Fruit fly (Drosophila melanogaster) whole organism, embryonic: Measurements from ENCODE around the gene mtsh.
A peak's percentile ranks its signal among the peaks of the same experiment; 100 is the strongest.

Source experiments
- CG10209 ChIP-seq: fragments of 200-800 bp; sonication (Bioruptor generic); optimal IDR thresholded peaks from 3 replicates; lab custom pipeline; 2017; ENCODE audit warnings: missing biosample characterization, mild to moderate bottlenecking, missing genetic modification characterization, missing genetic modification reagents
- CG10274 ChIP-seq: fragments of 200-800 bp; sonication (Bioruptor generic); optimal IDR thresholded peaks from 3 replicates; lab custom pipeline; 2017; ENCODE audit warnings: missing biosample characterization, mild to moderate bottlenecking, missing genetic modification characterization
- CG11504 ChIP-seq: fragments of 200-800 bp; sonication (Bioruptor generic); optimal IDR thresholded peaks from 3 replicates; lab custom pipeline; 2019; ENCODE audit warnings: missing biosample characterization, mild to moderate bottlenecking, missing genetic modification characterization, moderate library complexity
- CG12071 ChIP-seq: fragments of 200-800 bp; sonication (Bioruptor generic); optimal IDR thresholded peaks from 3 replicates; lab custom pipeline; 2018; ENCODE audit warnings: missing biosample characterization, mild to moderate bottlenecking, missing genetic modification characterization
- CG14014 ChIP-seq: fragments of 200-800 bp; sonication (Bioruptor generic); IDR thresholded peaks from 2 replicates; pipeline ENCODE4 v1.3.6; 2022; ENCODE audit warnings: missing biosample characterization, missing genetic modification characterization
- CG1602 ChIP-seq: fragments of 200-800 bp; sonication (Bioruptor generic); optimal IDR thresholded peaks from 3 replicates; lab custom pipeline; 2016; ENCODE audit warnings: missing biosample characterization, missing genetic modification characterization
- CG17361 ChIP-seq: fragments of 200-800 bp; sonication (Bioruptor generic); IDR thresholded peaks from 3 replicates; pipeline ENCODE4 v1.3.6; 2022; ENCODE audit warnings: missing biosample characterization, missing genetic modification characterization
- CG18262 ChIP-seq: fragments of 200-800 bp; optimal IDR thresholded peaks from 3 replicates; lab custom pipeline; 2019; ENCODE audit warnings: missing biosample characterization, mild to moderate bottlenecking, missing genetic modification characterization, moderate library complexity
- CG1832 ChIP-seq: fragments of 200-800 bp; sonication (Bioruptor generic); optimal IDR thresholded peaks from 2 replicates; lab custom pipeline; 2017; ENCODE audit warnings: missing biosample characterization, mild to moderate bottlenecking, missing genetic modification characterization, inconsistent platforms
- CG18619 ChIP-seq: fragments of 200-800 bp; sonication (Bioruptor generic); optimal IDR thresholded peaks from 3 replicates; lab custom pipeline; 2017; ENCODE audit warnings: missing biosample characterization, mild to moderate bottlenecking, missing genetic modification characterization
- CG2116 ChIP-seq: fragments of 200-800 bp; sonication (Bioruptor generic); optimal IDR thresholded peaks from 3 replicates; lab custom pipeline; 2018; ENCODE audit warnings: missing biosample characterization, mild to moderate bottlenecking, missing genetic modification characterization
- CG2120 ChIP-seq: fragments of 200-800 bp; sonication (Bioruptor generic); optimal IDR thresholded peaks from 3 replicates; lab custom pipeline; 2016; ENCODE audit warnings: missing biosample characterization, missing genetic modification characterization
- CG30431 ChIP-seq: fragments of 200-800 bp; sonication (Bioruptor generic); optimal IDR thresholded peaks from 2 replicates; lab custom pipeline; 2017; ENCODE audit warnings: missing biosample characterization, missing genetic modification characterization
- CG3281 ChIP-seq: fragments of 200-800 bp; sonication (Bioruptor generic); optimal IDR thresholded peaks from 3 replicates; lab custom pipeline; 2017; ENCODE audit warnings: missing biosample characterization, mild to moderate bottlenecking, missing genetic modification characterization
- CG4282 ChIP-seq: fragments of 200-800 bp; sonication (Bioruptor generic); optimal IDR thresholded peaks from 2 replicates; lab custom pipeline; 2016; ENCODE audit warnings: missing biosample characterization, missing genetic modification characterization
- CG6175 ChIP-seq: fragments of 200-800 bp; sonication (Bioruptor generic); IDR thresholded peaks from 3 replicates; pipeline ENCODE4 v1.3.6; 2022; ENCODE audit warnings: missing biosample characterization, missing genetic modification characterization
- CG7357 ChIP-seq: fragments of 200-800 bp; sonication (Bioruptor generic); IDR thresholded peaks from 3 replicates; pipeline ENCODE4 v1.3.6; 2022; ENCODE audit warnings: missing biosample characterization, missing genetic modification characterization
- CG7745 ChIP-seq: fragments of 200-800 bp; sonication (Bioruptor generic); optimal IDR thresholded peaks from 2 replicates; lab custom pipeline; 2018; ENCODE audit warnings: missing biosample characterization, mild to moderate bottlenecking, missing genetic modification characterization, moderate library complexity
- CG8944 ChIP-seq: fragments of 200-800 bp; sonication (Bioruptor generic); optimal IDR thresholded peaks from 3 replicates; lab custom pipeline; 2016; ENCODE audit warnings: missing biosample characterization, missing genetic modification characterization
- D ChIP-seq, 2 experiments: fragments of 200-800 bp in 1 of 2; fragments of >200 bp in 1 of 2; sonication (Bioruptor generic) in 1 of 2; optimal IDR thresholded peaks; 2 replicates in 1 of 2; 3 replicates in 1 of 2; lab custom pipeline; 2017; ENCODE audit warnings: mild to moderate bottlenecking in 1 of 2, missing biosample characterization in 1 of 2, missing genetic modification characterization in 1 of 2, missing genetic modification reagents in 1 of 2
- E2f1 ChIP-seq: fragments of 200-800 bp; sonication (Bioruptor generic); IDR thresholded peaks from 2 replicates; pipeline ENCODE4 v1.3.6; 2022; ENCODE audit warnings: missing biosample characterization, missing genetic modification characterization
- Kr ChIP-seq: fragments of 200-800 bp; sonication (Bioruptor generic); optimal IDR thresholded peaks from 2 replicates; lab custom pipeline; 2017; ENCODE audit warnings: missing biosample characterization, mild to moderate bottlenecking, missing genetic modification characterization
- Lim3 ChIP-seq: fragments of 200-800 bp; sonication (Bioruptor generic); IDR thresholded peaks from 2 replicates; pipeline ENCODE4 v1.3.6; 2022; ENCODE audit warnings: missing biosample characterization, missing genetic modification characterization
- MTF-1 ChIP-seq: fragments of 200-800 bp; sonication (Bioruptor generic); optimal IDR thresholded peaks from 2 replicates; lab custom pipeline; 2018; ENCODE audit warnings: missing biosample characterization, mild to moderate bottlenecking, missing genetic modification characterization, borderline replicate concordance
- Ravus ChIP-seq: fragments of 200-800 bp; sonication (Bioruptor generic); IDR thresholded peaks from 2 replicates; pipeline ENCODE4 v1.3.6; 2022; ENCODE audit warnings: missing biosample characterization, missing genetic modification characterization
- Sry-β ChIP-seq: fragments of 200-800 bp; sonication (Bioruptor generic); optimal IDR thresholded peaks from 2 replicates; lab custom pipeline; 2018; ENCODE audit warnings: missing biosample characterization, mild to moderate bottlenecking, missing genetic modification characterization, moderate library complexity
- az2 ChIP-seq: fragments of 200-800 bp; sonication (Bioruptor generic); optimal IDR thresholded peaks from 3 replicates; lab custom pipeline; 2016; ENCODE audit warnings: missing biosample characterization, missing genetic modification characterization
- cato ChIP-seq: fragments of 200-800 bp; sonication (Bioruptor generic); optimal IDR thresholded peaks from 2 replicates; lab custom pipeline; 2016; ENCODE audit warnings: missing biosample characterization, missing genetic modification characterization, borderline replicate concordance
- chif ChIP-seq, 2 experiments: fragments of 200-800 bp; sonication (Bioruptor generic); optimal IDR thresholded peaks; 3 replicates each; lab custom pipeline; 2016; ENCODE audit warnings: missing biosample characterization in 2 of 2, missing genetic modification characterization in 2 of 2
- crol ChIP-seq: fragments of 200-800 bp; sonication (Bioruptor generic); IDR thresholded peaks from 2 replicates; pipeline ENCODE4 v1.3.6; 2022; ENCODE audit warnings: missing biosample characterization, missing genetic modification characterization
- dimm ChIP-seq: fragments of 200-800 bp; sonication (Bioruptor generic); IDR thresholded peaks from 2 replicates; pipeline ENCODE4 v1.3.6; 2022; ENCODE audit warnings: missing biosample characterization, missing genetic modification characterization
- dmrt99B ChIP-seq: fragments of 200-800 bp; sonication (Bioruptor generic); optimal IDR thresholded peaks from 2 replicates; lab custom pipeline; 2018; ENCODE audit warnings: missing biosample characterization, mild to moderate bottlenecking, missing genetic modification characterization, moderate library complexity
- grn ChIP-seq: fragments of 200-800 bp; sonication (Bioruptor generic); optimal IDR thresholded peaks from 3 replicates; lab custom pipeline; 2017; ENCODE audit warnings: missing biosample characterization, missing genetic modification characterization
- hkb ChIP-seq, 2 experiments: fragments of 200-800 bp in 1 of 2; fragments of >200 bp in 1 of 2; sonication (Bioruptor generic) in 1 of 2; IDR thresholded peaks in 1 of 2; optimal IDR thresholded peaks in 1 of 2; 2 replicates each; pipeline versions ENCODE4 v1.3.6 to Lab custom; 2017 to 2022; ENCODE audit warnings: missing biosample characterization in 1 of 2, missing genetic modification characterization in 1 of 2
- klu ChIP-seq: fragments of 200-800 bp; sonication (Bioruptor generic); IDR thresholded peaks from 2 replicates; pipeline ENCODE4 v1.3.6; 2022; ENCODE audit warnings: missing biosample characterization, missing genetic modification characterization
- kni ChIP-seq: fragments of 200-800 bp; sonication (Bioruptor generic); optimal IDR thresholded peaks from 3 replicates; lab custom pipeline; 2017; ENCODE audit warnings: mild to moderate bottlenecking, missing biosample characterization, missing genetic modification reagents, missing genetic modification characterization
- knrl ChIP-seq: fragments of 200-800 bp; sonication (Bioruptor generic); IDR thresholded peaks from 3 replicates; pipeline ENCODE4 v1.3.6; 2022; ENCODE audit warnings: missing biosample characterization, missing genetic modification characterization; ENCODE audit not compliant: partially characterized antibody
- lola ChIP-seq, 3 experiments: fragments of >200 bp in 2 of 3; fragments of 200-800 bp in 1 of 3; sonication (Bioruptor generic) in 1 of 3; optimal IDR thresholded peaks; 2 replicates each; lab custom pipeline; 2017 to 2019; ENCODE audit warnings: missing biosample characterization in 3 of 3, missing genetic modification characterization in 3 of 3, mild to moderate bottlenecking in 1 of 3, moderate library complexity in 1 of 3
- mam ChIP-seq: fragments of 200-800 bp; sonication (Bioruptor generic); optimal IDR thresholded peaks from 3 replicates; lab custom pipeline; 2016; ENCODE audit warnings: missing biosample characterization, missing genetic modification characterization
- psq ChIP-seq: fragments of 200-800 bp; sonication (Bioruptor generic); optimal IDR thresholded peaks from 2 replicates; lab custom pipeline; 2017; ENCODE audit warnings: missing biosample characterization, missing genetic modification characterization
- schlank ChIP-seq: fragments of 200-800 bp; sonication (Bioruptor generic); optimal IDR thresholded peaks from 2 replicates; lab custom pipeline; 2018; ENCODE audit warnings: missing biosample characterization, mild to moderate bottlenecking, missing genetic modification characterization
- sens-2 ChIP-seq: fragments of 200-800 bp; sonication (Bioruptor generic); IDR thresholded peaks from 2 replicates; pipeline ENCODE4 v1.3.6; 2022; ENCODE audit warnings: missing biosample characterization, missing genetic modification characterization
- sima ChIP-seq: fragments of 200-800 bp; sonication (Bioruptor generic); optimal IDR thresholded peaks from 2 replicates; lab custom pipeline; 2016; ENCODE audit warnings: missing biosample characterization, missing genetic modification characterization
- tin ChIP-seq: fragments of 200-800 bp; sonication (Bioruptor generic); optimal IDR thresholded peaks from 3 replicates; lab custom pipeline; 2016; ENCODE audit warnings: missing biosample characterization, missing genetic modification characterization
- vnd ChIP-seq: fragments of 200-800 bp; sonication (Bioruptor generic); IDR thresholded peaks from 3 replicates; pipeline ENCODE4 v1.3.6; 2022; ENCODE audit warnings: missing biosample characterization, missing genetic modification characterization; ENCODE audit not compliant: partially characterized antibody
- zfh2 ChIP-seq: fragments of 200-800 bp; sonication (Bioruptor generic); optimal IDR thresholded peaks from 2 replicates; lab custom pipeline; 2016; ENCODE audit warnings: missing biosample characterization, missing genetic modification characterization

mtsh gene

DNA sequence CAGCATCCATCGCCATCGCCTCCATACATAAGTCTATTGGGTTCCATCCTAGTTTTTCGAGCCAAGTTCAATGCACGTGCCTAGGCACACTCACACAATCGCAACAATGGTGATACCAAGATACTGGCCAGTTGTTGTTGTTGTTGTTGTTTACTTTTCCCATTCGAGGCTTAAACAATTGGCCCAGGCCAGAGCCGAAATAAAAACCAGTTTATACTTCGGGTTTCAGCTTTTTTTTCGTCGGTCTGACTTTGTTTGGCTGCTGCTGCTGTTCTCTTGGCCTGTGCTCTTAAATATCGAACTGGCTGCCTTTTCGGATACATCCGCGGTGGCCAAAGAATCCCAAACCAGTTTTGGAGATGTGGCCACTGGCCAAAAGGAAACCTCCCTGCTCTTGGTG is 39.5 kb downstream of the mtsh start (continued):
- TF ChIP-seq kni (GFP tag; lab: Kevin White, UChicago), result peak; percentile 88
- TF ChIP-seq CG12071 (GFP tag; lab: Kevin White, UChicago), result peak; percentile 8
- no peak for TF ChIP-seq CG11504 (tag; lab: Kevin White, UChicago)
- TF ChIP-seq CG10274, result no peak

DNA sequence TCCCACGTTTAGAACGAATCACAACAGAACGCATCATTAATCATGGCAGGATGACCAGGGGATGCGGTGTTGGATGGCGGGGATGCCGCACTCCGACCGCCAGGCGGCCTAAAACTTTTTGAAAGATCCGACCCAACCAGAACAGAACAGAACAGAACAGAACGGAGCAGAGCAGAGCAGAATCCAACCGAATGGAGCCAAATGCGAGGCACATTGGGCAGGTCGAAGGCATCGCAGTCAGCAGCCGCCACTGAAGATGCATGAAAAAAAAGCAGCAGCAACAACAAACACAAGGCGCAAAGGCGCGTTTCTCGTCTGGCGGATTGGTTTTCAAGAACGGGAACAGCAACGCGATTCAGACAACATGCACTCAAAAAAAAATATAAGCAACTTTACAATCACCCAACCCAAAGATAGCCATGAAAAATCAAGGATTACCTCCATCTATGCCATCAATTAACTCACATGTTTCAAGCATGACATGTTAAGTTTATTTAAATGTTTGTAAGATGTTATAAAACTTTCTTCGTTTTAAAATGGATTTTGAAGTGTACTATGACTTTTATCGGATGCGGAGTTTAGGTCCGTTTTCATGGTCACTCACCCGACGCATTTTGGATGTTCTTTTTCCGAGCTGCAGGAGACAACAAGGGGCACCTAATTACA is 40.2 kb downstream of the mtsh start:
- TF ChIP-seq D (optimal IDR thresholded peaks at IDR 0.05; lab: Kevin White, UChicago), result no peak
- TF ChIP-seq D (GFP tag; optimal IDR thresholded peaks at IDR 0.05; lab: Kevin White, UChicago), result peak; percentile 73
- TF ChIP-seq CG17361 (GFP tag; lab: Robert Waterston, UW), result peak; percentile 79
- peak; percentile 59 for TF ChIP-seq CG11504 (tag; lab: Kevin White, UChicago)
- TF ChIP-seq chif (GFP tag; optimal IDR thresholded peaks at IDR 0.05; lab: Kevin White, UChicago), result peak; percentile 45 to 78
- TF ChIP-seq az2 (GFP tag; lab: Kevin White, UChicago), result peak; percentile 72
- peak; percentile 48 for TF ChIP-seq MTF-1 (GFP tag; lab: Kevin White, UChicago)
- no peak for TF ChIP-seq zfh2
- no peak for TF ChIP-seq schlank (tag; lab: Kevin White, UChicago)
- TF ChIP-seq Sry-β (GFP tag; lab: Kevin White, UChicago), result peak; percentile 24
- TF ChIP-seq CG10209 (GFP tag; lab: Kevin White, UChicago), result peak; percentile 67
- no peak for TF ChIP-seq dimm (GFP tag; lab: Robert Waterston, UW)
- TF ChIP-seq CG10274, result no peak
- peak; percentile 32; the same call in 1 of the 2 replicates for TF ChIP-seq crol (GFP tag; lab: Robert Waterston, UW)
- no peak for TF ChIP-seq CG14014
- TF ChIP-seq CG2116 (GFP tag; lab: Kevin White, UChicago), result peak; percentile 2
- TF ChIP-seq sima (GFP tag; lab: Kevin White, UChicago), result no peak
- no peak for TF ChIP-seq CG1832
- peak; percentile 63 for TF ChIP-seq CG30431 (GFP tag; lab: Kevin White, UChicago)
- TF ChIP-seq hkb (optimal IDR thresholded peaks at IDR 0.05; lab: Kevin White, UChicago), result no peak
- TF ChIP-seq hkb (GFP tag; IDR thresholded peaks at IDR 0.05; lab: Robert Waterston, UW), result peak; percentile 59; the same call in 1 of the 2 replicates
- TF ChIP-seq CG7745 (tag; lab: Kevin White, UChicago), result no peak
- peak; percentile 5 for TF ChIP-seq mam
- no peak for TF ChIP-seq sens-2 (GFP tag; lab: Robert Waterston, UW)
- TF ChIP-seq tin (GFP tag; lab: Kevin White, UChicago), result peak; percentile 67
- TF ChIP-seq CG7357 (GFP tag; lab: Robert Waterston, UW), result no peak; the same call in 2 of the 3 replicates
- peak; percentile 29 for TF ChIP-seq CG18619
- TF ChIP-seq grn, result peak; percentile 23
- TF ChIP-seq CG8944 (GFP tag; lab: Kevin White, UChicago), result peak; percentile 58
- TF ChIP-seq CG1602 (GFP tag; lab: Kevin White, UChicago), result peak; percentile 57
- TF ChIP-seq Lim3 (GFP tag; lab: Robert Waterston, UW), result no peak
- TF ChIP-seq Ravus, result no peak
- TF ChIP-seq CG6175 (GFP tag; lab: Robert Waterston, UW), result no peak
- peak; percentile 89 for TF ChIP-seq CG18262 (tag; lab: Kevin White, UChicago)
- no peak for TF ChIP-seq knrl (GFP tag; lab: Robert Waterston, UW)
- TF ChIP-seq cato (GFP tag; lab: Kevin White, UChicago), result peak; percentile 10
- TF ChIP-seq Kr (GFP tag; lab: Kevin White, UChicago), result no peak
- TF ChIP-seq CG2120 (GFP tag; lab: Kevin White, UChicago), result no peak
- no peak for TF ChIP-seq psq (GFP tag; lab: Kevin White, UChicago)
- TF ChIP-seq lola (GFP tag; optimal IDR thresholded peaks at IDR 0.05; lab: Kevin White, UChicago), result peak in 1 of 3 experiments; percentile 93
- no peak for TF ChIP-seq CG3281
- TF ChIP-seq CG4282 (GFP tag; lab: Kevin White, UChicago), result no peak
- peak; percentile 18; the same call in 1 of the 2 replicates for TF ChIP-seq klu (GFP tag; lab: Robert Waterston, UW)
- peak; percentile 59 for TF ChIP-seq dmrt99B
- peak; percentile 55; the same call in 1 of the 2 replicates for TF ChIP-seq E2f1
- TF ChIP-seq vnd (GFP tag; lab: Robert Waterston, UW), result no peak
